Worm (Caenorhabditis elegans) whole organism, late embryonic: ENCODE results near the gene pfk-1.2.

ENCODE experiments used
- C08G9.2 ChIP-seq: sonication (generic microtip); optimal IDR thresholded peaks from 2 replicates; lab custom pipeline; 2016; ENCODE audit warnings: mild to moderate bottlenecking, missing genetic modification characterization, moderate library complexity, missing compliant biosample characterization
- C38D4.7 ChIP-seq: fragments of 200-800 bp; sonication (Bioruptor generic); optimal IDR thresholded peaks from 2 replicates; lab custom pipeline; 2018; ENCODE audit warnings: mild to moderate bottlenecking, missing genetic modification characterization, moderate library complexity, missing compliant biosample characterization
- T23F11.4 ChIP-seq: fragments of 200-800 bp; sonication (Bioruptor generic); optimal IDR thresholded peaks from 2 replicates; lab custom pipeline; 2018; ENCODE audit warnings: mild to moderate bottlenecking, missing genetic modification characterization, missing compliant biosample characterization
- ahr-1 ChIP-seq: sonication (generic microtip); optimal IDR thresholded peaks from 2 replicates; lab custom pipeline; 2016; ENCODE audit warnings: missing genetic modification characterization, missing compliant biosample characterization
- ama-1 ChIP-seq: fragments of 150-350 bp; optimal IDR thresholded peaks from 2 replicates; lab custom pipeline; 2014
- ceh-18 ChIP-seq: sonication (generic microtip); optimal IDR thresholded peaks from 2 replicates; lab custom pipeline; 2016; ENCODE audit warnings: missing genetic modification characterization, missing compliant biosample characterization
- ceh-22 ChIP-seq: sonication (generic microtip); optimal IDR thresholded peaks from 2 replicates; lab custom pipeline; 2017; ENCODE audit warnings: missing biosample characterization, missing genetic modification characterization
- ceh-24 ChIP-seq: sonication (generic microtip); optimal IDR thresholded peaks from 2 replicates; lab custom pipeline; 2016; ENCODE audit warnings: mild to moderate bottlenecking, missing genetic modification characterization, missing compliant biosample characterization
- ceh-31 ChIP-seq: sonication (generic microtip); optimal IDR thresholded peaks from 2 replicates; lab custom pipeline; 2016; ENCODE audit warnings: missing genetic modification characterization, missing compliant biosample characterization
- ceh-34 ChIP-seq: sonication (generic microtip); optimal IDR thresholded peaks from 2 replicates; lab custom pipeline; 2016; ENCODE audit warnings: mild to moderate bottlenecking, missing genetic modification characterization, missing compliant biosample characterization
- ceh-45 ChIP-seq: fragments of 200-800 bp; sonication (Bioruptor generic); IDR thresholded peaks from 2 replicates; pipeline ENCODE4 v1.3.6; 2022; ENCODE audit warnings: missing genetic modification reagents, missing genetic modification characterization, missing compliant biosample characterization
- ceh-48 ChIP-seq: sonication (generic microtip); optimal IDR thresholded peaks from 2 replicates; lab custom pipeline; 2016; ENCODE audit warnings: missing genetic modification characterization, inconsistent platforms, missing compliant biosample characterization
- ceh-6 ChIP-seq: fragments of 200-800 bp; sonication (Bioruptor generic); optimal IDR thresholded peaks from 2 replicates; lab custom pipeline; 2018; ENCODE audit warnings: mild to moderate bottlenecking, missing genetic modification characterization, missing compliant biosample characterization
- ceh-9 ChIP-seq: sonication (generic microtip); optimal IDR thresholded peaks from 2 replicates; lab custom pipeline; 2016; ENCODE audit warnings: mild to moderate bottlenecking, missing genetic modification characterization, inconsistent platforms, missing compliant biosample characterization
- che-1 ChIP-seq: sonication (generic microtip); optimal IDR thresholded peaks from 2 replicates; lab custom pipeline; 2016; ENCODE audit warnings: mild to moderate bottlenecking, missing genetic modification characterization, missing compliant biosample characterization
- dmd-4 ChIP-seq: sonication (generic microtip); optimal IDR thresholded peaks from 2 replicates; lab custom pipeline; 2016; ENCODE audit warnings: borderline replicate concordance, missing genetic modification characterization, missing compliant biosample characterization
- dve-1 ChIP-seq: sonication (generic microtip); optimal IDR thresholded peaks from 2 replicates; lab custom pipeline; 2017; ENCODE audit warnings: antibody characterized with exemption, mild to moderate bottlenecking, missing genetic modification characterization, missing compliant biosample characterization
- elt-2 ChIP-seq: sonication (generic microtip); optimal IDR thresholded peaks from 2 replicates; lab custom pipeline; 2016; ENCODE audit warnings: missing genetic modification reagents, missing genetic modification characterization, missing compliant biosample characterization
- elt-4 ChIP-seq: sonication (generic microtip); optimal IDR thresholded peaks from 2 replicates; lab custom pipeline; 2016; ENCODE audit warnings: missing genetic modification characterization, missing compliant biosample characterization
- ets-4 ChIP-seq: sonication (generic microtip); optimal IDR thresholded peaks from 2 replicates; lab custom pipeline; 2016; ENCODE audit warnings: missing genetic modification characterization, missing compliant biosample characterization
- fax-1 ChIP-seq: sonication (generic microtip); optimal IDR thresholded peaks from 2 replicates; lab custom pipeline; 2016; ENCODE audit warnings: missing genotype, missing genetic modification characterization, missing compliant biosample characterization
- fkh-10 ChIP-seq: fragments of 150-350 bp; optimal IDR thresholded peaks from 2 replicates; lab custom pipeline; 2014; ENCODE audit warnings: missing biosample characterization, missing genetic modification reagents, missing genetic modification characterization
- fkh-6 ChIP-seq: sonication (generic microtip); optimal IDR thresholded peaks from 2 replicates; lab custom pipeline; 2016; ENCODE audit warnings: missing genetic modification characterization, missing compliant biosample characterization
- gmeb-2 ChIP-seq: sonication (generic microtip); optimal IDR thresholded peaks from 2 replicates; lab custom pipeline; 2016; ENCODE audit warnings: missing genetic modification characterization, inconsistent platforms, missing compliant biosample characterization
- hlh-13 ChIP-seq: fragments of 200-800 bp; sonication (Bioruptor generic); optimal IDR thresholded peaks from 2 replicates; lab custom pipeline; 2018; ENCODE audit warnings: mild to moderate bottlenecking, missing genetic modification characterization, missing compliant biosample characterization
- hlh-15 ChIP-seq: sonication (generic microtip); optimal IDR thresholded peaks from 2 replicates; lab custom pipeline; 2016; ENCODE audit warnings: missing genetic modification characterization, missing compliant biosample characterization
- hlh-30 ChIP-seq: sonication (generic microtip); optimal IDR thresholded peaks from 2 replicates; lab custom pipeline; 2017; ENCODE audit warnings: antibody characterized with exemption, missing genetic modification characterization, missing compliant biosample characterization; ENCODE audit not compliant: insufficient read depth
- hlh-8 ChIP-seq: sonication (generic microtip); optimal IDR thresholded peaks from 2 replicates; lab custom pipeline; 2016; ENCODE audit warnings: missing genotype, missing genetic modification characterization, missing compliant biosample characterization
- mec-3 ChIP-seq: sonication (generic microtip); optimal IDR thresholded peaks from 2 replicates; lab custom pipeline; 2016; ENCODE audit warnings: borderline replicate concordance, missing genetic modification characterization, missing compliant biosample characterization
- nfya-1 ChIP-seq: sonication (generic microtip); optimal IDR thresholded peaks from 2 replicates; lab custom pipeline; 2017; ENCODE audit warnings: missing genetic modification characterization, mild to moderate bottlenecking, missing compliant biosample characterization, antibody characterized with exemption, moderate library complexity
- pat-9 ChIP-seq: fragments of 200-800 bp; sonication (Bioruptor generic); optimal IDR thresholded peaks from 2 replicates; lab custom pipeline; 2018; ENCODE audit warnings: mild to moderate bottlenecking, missing genetic modification characterization, moderate library complexity, missing compliant biosample characterization
- pha-2 ChIP-seq: sonication (generic microtip); optimal IDR thresholded peaks from 2 replicates; lab custom pipeline; 2017; ENCODE audit warnings: mild to moderate bottlenecking, missing genetic modification characterization, missing compliant biosample characterization
- pha-4 ChIP-seq: fragments of 150-350 bp; optimal IDR thresholded peaks from 2 replicates; lab custom pipeline; 2018; ENCODE audit warnings: missing biosample characterization, missing genetic modification reagents, missing genetic modification characterization
- pros-1 ChIP-seq: fragments of 150-350 bp; optimal IDR thresholded peaks from 2 replicates; lab custom pipeline; 2014; ENCODE audit warnings: missing biosample characterization, missing genetic modification reagents, missing genetic modification characterization
- ref-2 ChIP-seq: sonication (generic microtip); optimal IDR thresholded peaks from 2 replicates; lab custom pipeline; 2016; ENCODE audit warnings: missing genetic modification characterization, missing compliant biosample characterization
- sox-2 ChIP-seq: fragments of 200-800 bp; sonication (Bioruptor generic); IDR thresholded peaks from 2 replicates; pipeline ENCODE4 v1.3.6; 2022; ENCODE audit warnings: missing genetic modification reagents, missing genetic modification characterization, missing compliant biosample characterization
- sox-4 ChIP-seq: sonication (generic microtip); optimal IDR thresholded peaks from 2 replicates; lab custom pipeline; 2017; ENCODE audit warnings: mild to moderate bottlenecking, missing genetic modification characterization, inconsistent platforms, missing compliant biosample characterization
- syd-9 ChIP-seq: sonication (generic microtip); optimal IDR thresholded peaks from 2 replicates; lab custom pipeline; 2016; ENCODE audit warnings: mild to moderate bottlenecking, missing genetic modification characterization, moderate library complexity, missing compliant biosample characterization
- tbx-2 ChIP-seq: sonication (generic microtip); optimal IDR thresholded peaks from 2 replicates; lab custom pipeline; 2016; ENCODE audit warnings: missing genetic modification characterization, missing compliant biosample characterization
- ttx-3 ChIP-seq: sonication (generic microtip); optimal IDR thresholded peaks from 2 replicates; lab custom pipeline; 2016; ENCODE audit warnings: missing genetic modification reagents, missing genetic modification characterization, missing compliant biosample characterization
- unc-42 ChIP-seq: sonication (generic microtip); optimal IDR thresholded peaks from 2 replicates; lab custom pipeline; 2016; ENCODE audit warnings: missing genotype, missing genetic modification characterization, missing compliant biosample characterization
- unc-55 ChIP-seq: sonication (generic microtip); optimal IDR thresholded peaks from 2 replicates; lab custom pipeline; 2017; ENCODE audit warnings: missing biosample characterization, missing genetic modification reagents, missing genetic modification characterization
- unc-86 ChIP-seq: sonication (generic microtip); optimal IDR thresholded peaks from 2 replicates; lab custom pipeline; 2016; ENCODE audit warnings: missing genetic modification characterization, missing compliant biosample characterization

The pfk-1.2 gene

DNA sequence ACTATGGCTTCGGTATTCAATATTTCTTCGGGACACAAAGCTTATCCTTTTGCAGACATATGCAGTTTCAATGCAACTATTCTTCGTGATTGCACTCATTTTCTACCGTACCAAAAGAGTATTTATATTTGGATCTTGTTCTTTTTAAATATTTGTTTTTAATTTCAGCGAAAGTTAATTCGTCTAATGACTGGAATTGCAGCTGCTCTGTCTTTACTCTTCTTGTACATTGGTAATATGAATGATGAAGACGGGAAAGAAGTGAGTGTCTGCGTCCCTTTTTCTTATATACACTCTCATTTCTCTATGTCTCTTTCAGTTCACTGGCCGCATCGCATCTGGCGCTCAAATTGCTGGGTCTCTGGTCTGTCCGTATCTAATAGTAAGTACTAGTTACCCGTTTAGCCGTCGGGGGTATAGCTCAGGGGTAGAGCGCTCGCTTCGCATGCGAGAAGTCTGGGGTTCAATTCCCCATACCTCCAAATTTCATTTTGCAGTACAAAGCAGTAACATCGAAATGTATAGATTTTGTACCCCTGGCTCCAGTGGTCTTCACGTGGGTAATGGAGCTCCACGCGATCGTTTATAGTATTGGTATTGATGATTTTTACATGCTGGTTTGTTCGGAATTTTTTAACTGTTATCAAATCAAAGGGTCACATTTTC lies 28.3 kb upstream of the pfk-1.2 start (continued):
- peak; percentile 87 for TF ChIP-seq ttx-3 (tag; lab: Kevin White, UChicago)
- TF ChIP-seq unc-86 (tag; lab: Kevin White, UChicago), result peak; percentile 88
- peak; percentile 62 for TF ChIP-seq ceh-24
- peak; percentile 92 for TF ChIP-seq ceh-34 (tag; lab: Kevin White, UChicago)
- TF ChIP-seq C08G9.2 (tag; lab: Kevin White, UChicago), result peak; percentile 77
- peak; percentile 74; the same call in 1 of the 2 replicates for TF ChIP-seq ceh-45 (GFP tag; lab: Robert Waterston, UW)
- peak; percentile 65 for TF ChIP-seq hlh-15 (tag; lab: Kevin White, UChicago)
- TF ChIP-seq pat-9 (tag; lab: Kevin White, UChicago), result peak; percentile 90
- TF ChIP-seq ref-2, result peak; percentile 78
- peak; percentile 80 for TF ChIP-seq tbx-2 (tag; lab: Kevin White, UChicago)
- TF ChIP-seq hlh-8 (tag; lab: Kevin White, UChicago), result peak; percentile 59
- peak; percentile 56 for TF ChIP-seq dve-1 (tag; lab: Kevin White, UChicago)
- TF ChIP-seq hlh-30 (tag; lab: Kevin White, UChicago), result no peak
- peak; percentile 74 for TF ChIP-seq ceh-18
- TF ChIP-seq pha-2, result peak; percentile 92
- peak; percentile 93 for TF ChIP-seq ceh-6 (GFP tag; lab: Kevin White, UChicago)
- TF ChIP-seq elt-4 (tag; lab: Kevin White, UChicago), result no peak
- no peak for TF ChIP-seq unc-55 (GFP tag; lab: Kevin White, UChicago)
- TF ChIP-seq mec-3, result peak; percentile 57
- TF ChIP-seq ceh-31 (tag; lab: Kevin White, UChicago), result peak; percentile 79
- TF ChIP-seq hlh-13, result peak; percentile 90
- TF ChIP-seq ceh-22 (tag; lab: Kevin White, UChicago), result no peak
- TF ChIP-seq pros-1 (tag; lab: Kevin White, UChicago), result peak; percentile 15
- peak; percentile 59 for TF ChIP-seq nfya-1 (tag; lab: Kevin White, UChicago)
- peak; percentile 88 for TF ChIP-seq syd-9
- TF ChIP-seq ets-4 (tag; lab: Kevin White, UChicago), result peak; percentile 8
- peak; percentile 62 for TF ChIP-seq fkh-10
- peak; percentile 92 for TF ChIP-seq gmeb-2 (tag; lab: Kevin White, UChicago)
- peak; percentile 78 for TF ChIP-seq ceh-48 (tag; lab: Kevin White, UChicago)
- TF ChIP-seq che-1, result peak; percentile 84
- peak; percentile 49 for TF ChIP-seq ahr-1 (tag; lab: Kevin White, UChicago)
- peak; percentile 84 for TF ChIP-seq sox-2
- peak; percentile 84 for TF ChIP-seq unc-42 (tag; lab: Kevin White, UChicago)

- no peak for TF ChIP-seq ceh-34 (tag; lab: Kevin White, UChicago)
- TF ChIP-seq pha-4, result no peak
- TF ChIP-seq sox-4 (tag; lab: Kevin White, UChicago), result no peak
- no peak for TF ChIP-seq ceh-45 (GFP tag; lab: Robert Waterston, UW)
- no peak for TF ChIP-seq dmd-4 (tag; lab: Kevin White, UChicago)
- no peak for TF ChIP-seq C38D4.7 (GFP tag; lab: Kevin White, UChicago)
- TF ChIP-seq fax-1 (tag; lab: Kevin White, UChicago), result no peak
- TF ChIP-seq hlh-30 (tag; lab: Kevin White, UChicago), result no peak
- no peak for TF ChIP-seq T23F11.4 (GFP tag; lab: Kevin White, UChicago)
- TF ChIP-seq hlh-13, result no peak
- TF ChIP-seq ceh-9, result no peak
- TF ChIP-seq elt-2, result no peak
- no peak for TF ChIP-seq pha-2
- no peak for TF ChIP-seq tbx-2 (tag; lab: Kevin White, UChicago)
- TF ChIP-seq gmeb-2 (tag; lab: Kevin White, UChicago), result no peak
- TF ChIP-seq fkh-6 (tag; lab: Kevin White, UChicago), result no peak
- no peak for TF ChIP-seq ama-1 (lab: Kevin White, UChicago)
- no peak for TF ChIP-seq hlh-15 (tag; lab: Kevin White, UChicago)
- no peak for TF ChIP-seq ceh-24
- TF ChIP-seq mec-3, result no peak
Observed at ce11 chrV:9504474-9504960, 27.1 kb upstream of the pfk-1.2 start, which contains the start of gene haao-1. Gene haao-1 (plus strand): TSS chrV:9504910.
